Worm (Caenorhabditis elegans): ENCODE measurements around the gene cpt-5.

DNA sequence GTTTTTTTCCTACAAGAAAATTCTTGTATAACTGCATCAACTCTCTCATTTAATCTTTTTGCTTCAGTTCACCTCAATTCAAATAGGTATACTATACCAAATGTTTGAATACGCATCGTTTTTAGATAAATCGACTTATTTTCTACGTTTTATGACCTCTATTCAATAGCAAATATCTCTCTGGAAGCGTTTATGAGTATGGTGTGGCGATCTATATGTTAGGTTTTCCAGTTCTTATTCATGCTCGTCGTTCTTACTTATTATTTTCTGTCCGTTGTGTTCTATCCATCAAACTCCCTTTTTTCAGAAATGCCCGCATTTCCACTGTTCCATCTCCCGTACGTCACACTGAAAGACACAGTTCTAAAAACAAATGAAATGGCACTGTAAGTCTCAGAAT lies 7.6 kb downstream of the cpt-5 start, which contains the start of gene T22G5.3:
- TF ChIP-seq him-1 (tag; optimal IDR thresholded peaks at IDR 0.05) (no peak), dao-5 (tag; optimal IDR thresholded peaks at IDR 0.05) (no peak), W03F9.2 (tag; optimal IDR thresholded peaks at IDR 0.05) (no peak)

All from whole organism, L4/young adult.